Worm (Caenorhabditis elegans): ENCODE measurements around the gene K12H6.9.

Gene K12H6.9

ce11 chrII:2804949-2805348 is 19.3 kb upstream of the K12H6.9 start (continued):
- TF ChIP-seq hsf-1 (GFP tag; IDR thresholded peaks at IDR 0.05) (no peak), lag-1 (GFP tag; IDR thresholded peaks at IDR 0.05) (no peak), ceh-100 (GFP tag; IDR thresholded peaks at IDR 0.05) (peak; percentile 10; the same call in 1 of the 2 replicates), mcd-1 (GFP tag; IDR thresholded peaks at IDR 0.05) (0 out of 2 replicates have a peak, but pooled peaks have one; percentile 25), lin-54 (GFP tag; optimal IDR thresholded peaks at IDR 0.05) (no peak), C06A6.2 (GFP tag; conservative IDR thresholded peaks at IDR 0.05) (no peak), egl-18 (GFP tag; IDR thresholded peaks at IDR 0.05) (no peak), dpff-1 (tag; optimal IDR thresholded peaks at IDR 0.05) (no peak), F22D6.2 (tag; optimal IDR thresholded peaks at IDR 0.05) (no peak)

ce11 chrII:2805566-2805965 is 18.6 kb upstream of the K12H6.9 start:
- TF ChIP-seq F49E8.2 (tag; optimal IDR thresholded peaks at IDR 0.05; ENCODE audit: insufficient read depth), result no peak
- no peak for TF ChIP-seq hlh-12 (tag; optimal IDR thresholded peaks at IDR 0.05)
- no peak for TF ChIP-seq dpl-1 (GFP tag; optimal IDR thresholded peaks at IDR 0.05)
- no peak for TF ChIP-seq nhr-80 (tag; optimal IDR thresholded peaks at IDR 0.05)
- no peak for TF ChIP-seq zim-3 (tag; optimal IDR thresholded peaks at IDR 0.05)
- TF ChIP-seq F57A8.1 (GFP tag; optimal IDR thresholded peaks at IDR 0.05), result no peak
- TF ChIP-seq ccch-3 (GFP tag; optimal IDR thresholded peaks at IDR 0.05), result no peak
- no peak for TF ChIP-seq cebp-1 (GFP tag; IDR thresholded peaks at IDR 0.05)
- TF ChIP-seq cebp-1 (tag; optimal IDR thresholded peaks at IDR 0.05), result no peak
- TF ChIP-seq attf-5 (GFP tag; optimal IDR thresholded peaks at IDR 0.05), result no peak
- no peak for TF ChIP-seq ztf-22 (GFP tag; optimal IDR thresholded peaks at IDR 0.05)

- no peak for TF ChIP-seq egrh-3 (GFP tag; IDR thresholded peaks at IDR 0.05)
- 0 out of 2 replicates have a peak, but pooled peaks have one; percentile 43 for TF ChIP-seq zfh-2 (GFP tag; conservative IDR thresholded peaks at IDR 0.05)
- no peak for TF ChIP-seq T26A5.8 (tag; optimal IDR thresholded peaks at IDR 0.05)
- TF ChIP-seq Y53F4B.3 (GFP tag; IDR thresholded peaks at IDR 0.05), result no peak
- peak; percentile 80 for TF ChIP-seq hmg-1.2 (GFP tag; IDR thresholded peaks at IDR 0.05)
- no peak for TF ChIP-seq F10E7.11 (tag; optimal IDR thresholded peaks at IDR 0.05)
These were observed 16.5 kb upstream of the K12H6.9 start, which contains the start of gene K12H6.12 for ce11 chrII:2807674-2808206. K12H6.12 (plus strand) TSS chrII:2808156.

- TF ChIP-seq somi-1 (GFP tag; optimal IDR thresholded peaks at IDR 0.05) (no peak), cebp-1 (GFP tag; IDR thresholded peaks at IDR 0.05) (no peak), cebp-1 (tag; optimal IDR thresholded peaks at IDR 0.05) (no peak), lsl-1 (GFP tag; optimal IDR thresholded peaks at IDR 0.05) (peak; percentile 94), mcd-1 (GFP tag; IDR thresholded peaks at IDR 0.05) (0 out of 2 replicates have a peak, but pooled peaks have one; percentile 14), madf-6 (GFP tag; IDR thresholded peaks at IDR 0.05) (peak; percentile 86), tbp1 (GFP tag; optimal IDR thresholded peaks at IDR 0.05) (no peak), ztf-6 (GFP tag; IDR thresholded peaks at IDR 0.05) (no peak), snpc-1.3 (tag; optimal IDR thresholded peaks at IDR 0.05; ENCODE audit: insufficient read depth) (peak; percentile 28), efl-1 (GFP tag; optimal IDR thresholded peaks at IDR 0.05) (peak; percentile 12), egl-44 (GFP tag; IDR thresholded peaks at IDR 0.05) (no peak), unc-130 (GFP tag; optimal IDR thresholded peaks at IDR 0.05) (no peak), B0336.3 (GFP tag; IDR thresholded peaks at IDR 0.05) (no peak), madf-8 (GFP tag; conservative IDR thresholded peaks at IDR 0.05) (peak; percentile 48; the same call in 1 of the 2 replicates), mxl-1 (tag; optimal IDR thresholded peaks at IDR 0.05) (no peak), hmg-1.2 (GFP tag; IDR thresholded peaks at IDR 0.05) (no peak), bed-1 (GFP tag; IDR thresholded peaks at IDR 0.05) (no peak), nfyb-1 (GFP tag; IDR thresholded peaks at IDR 0.05) (no peak), xnd-1 (tag; optimal IDR thresholded peaks at IDR 0.05) (peak; percentile 85), dpff-1 (tag; optimal IDR thresholded peaks at IDR 0.05) (no peak), rpc-1 (optimal IDR thresholded peaks at IDR 0.05) (no peak), rpc-1 (tag; optimal IDR thresholded peaks at IDR 0.05) (no peak), ekl-4 (GFP tag; IDR thresholded peaks at IDR 0.05) (no peak)
These were observed 9.2 kb upstream of the K12H6.9 start for ce11 chrII:2815017-2815416.
